Worm (Caenorhabditis elegans) whole organism, L4/young adult: ENCODE measurements around the gene F02C12.2.

Experiments used
- dao-5 ChIP-seq: sonication (generic microtip); optimal IDR thresholded peaks from 2 replicates; lab custom pipeline; 2016; ENCODE audit warnings: missing genotype, missing genetic modification characterization, moderate library complexity, missing compliant biosample characterization
- him-1 ChIP-seq: sonication (generic microtip); optimal IDR thresholded peaks from 2 replicates; lab custom pipeline; 2016; ENCODE audit warnings: missing genotype, missing genetic modification reagents, missing genetic modification characterization, missing compliant biosample characterization

ce11 chrX:13435116-13435515 is 36.0 kb upstream of the F02C12.2 start:
- TF ChIP-seq him-1 (no peak), dao-5 (no peak)
